Worm (Caenorhabditis elegans): ENCODE measurements around the gene lin-39.

- TF ChIP-seq F22D6.2 (tag; optimal IDR thresholded peaks at IDR 0.05) (no peak), mxl-1 (tag; optimal IDR thresholded peaks at IDR 0.05) (no peak), T26A5.8 (tag; optimal IDR thresholded peaks at IDR 0.05) (no peak), lin-26 (GFP tag; IDR thresholded peaks at IDR 0.05) (no peak), egrh-3 (GFP tag; IDR thresholded peaks at IDR 0.05) (no peak), B0336.3 (GFP tag; IDR thresholded peaks at IDR 0.05) (no peak), B0035.1 (tag; optimal IDR thresholded peaks at IDR 0.05) (no peak), F37B4.10 (GFP tag; IDR thresholded peaks at IDR 0.05) (no peak), B0261.1 (tag; optimal IDR thresholded peaks at IDR 0.05) (no peak), nfya-1 (tag; optimal IDR thresholded peaks at IDR 0.05; ENCODE audit: borderline replicate concordance, insufficient read depth) (no peak), madf-8 (GFP tag; conservative IDR thresholded peaks at IDR 0.05) (no peak), hlh-26 (GFP tag; conservative IDR thresholded peaks at IDR 0.05) (no peak), snpc-4 (GFP tag; optimal IDR thresholded peaks at IDR 0.05) (no peak), snpc-4 (tag; optimal IDR thresholded peaks at IDR 0.05) (no peak)
Measured at ce11 chrIII:7491931-7492330, 44.5 kb downstream of the lin-39 start.
